Fruit fly (Drosophila melanogaster) whole organism, embryonic: ENCODE results near the gene CG5107.

Source experiments
- CG10366 ChIP-seq: fragments of 200-800 bp; sonication (Bioruptor generic); IDR thresholded peaks from 2 replicates; pipeline ENCODE4 v1.3.6; 2022; ENCODE audit warnings: missing biosample characterization, missing genetic modification characterization
- CG10959 ChIP-seq: fragments of 200-800 bp; sonication (Bioruptor generic); IDR thresholded peaks from 2 replicates; pipeline ENCODE4 v1.3.6; 2022; ENCODE audit warnings: missing biosample characterization, missing genetic modification characterization
- CG11085 ChIP-seq: fragments of 200-800 bp; sonication (Bioruptor generic); IDR thresholded peaks from 2 replicates; pipeline ENCODE4 v1.3.6; 2022; ENCODE audit warnings: missing biosample characterization, missing genetic modification characterization
- CG12942 ChIP-seq: fragments of 200-800 bp; sonication (Bioruptor generic); optimal IDR thresholded peaks from 3 replicates; lab custom pipeline; 2016; ENCODE audit warnings: missing biosample characterization, missing genetic modification characterization
- CG13123 ChIP-seq: fragments of 200-800 bp; sonication (Bioruptor generic); optimal IDR thresholded peaks from 2 replicates; lab custom pipeline; 2016; ENCODE audit warnings: missing biosample characterization, missing genetic modification characterization
- CG18476 ChIP-seq: fragments of 200-800 bp; sonication (Bioruptor generic); optimal IDR thresholded peaks from 2 replicates; lab custom pipeline; 2016; ENCODE audit warnings: missing biosample characterization, mild to moderate bottlenecking, missing genetic modification characterization
- CG18764 ChIP-seq: fragments of 200-800 bp; sonication (Bioruptor generic); optimal IDR thresholded peaks from 3 replicates; lab custom pipeline; 2016; ENCODE audit warnings: missing biosample characterization, missing genetic modification characterization
- CG2116 ChIP-seq: fragments of 200-800 bp; sonication (Bioruptor generic); optimal IDR thresholded peaks from 3 replicates; lab custom pipeline; 2018; ENCODE audit warnings: missing biosample characterization, mild to moderate bottlenecking, missing genetic modification characterization
- CG2889 ChIP-seq: fragments of 200-800 bp; sonication (Bioruptor generic); IDR thresholded peaks from 3 replicates; pipeline ENCODE4 v1.3.6; 2022; ENCODE audit warnings: missing biosample characterization, missing genetic modification characterization
- CG33213 ChIP-seq: fragments of 200-800 bp; sonication (Bioruptor generic); optimal IDR thresholded peaks from 3 replicates; lab custom pipeline; 2016; ENCODE audit warnings: missing biosample characterization, missing genetic modification characterization
- CG33557 ChIP-seq: fragments of 200-800 bp; sonication (Bioruptor generic); optimal IDR thresholded peaks from 2 replicates; lab custom pipeline; 2019; ENCODE audit warnings: missing biosample characterization, mild to moderate bottlenecking, missing genetic modification characterization, moderate library complexity
- CG3407 ChIP-seq: fragments of 200-800 bp; sonication (Bioruptor generic); optimal IDR thresholded peaks from 2 replicates; lab custom pipeline; 2018; ENCODE audit warnings: missing biosample characterization, mild to moderate bottlenecking, missing genetic modification characterization
- CG4617 ChIP-seq: fragments of 200-800 bp; sonication (Bioruptor generic); optimal IDR thresholded peaks from 3 replicates; lab custom pipeline; 2016; ENCODE audit warnings: missing biosample characterization, missing genetic modification characterization, borderline replicate concordance
- CG6854 ChIP-seq: fragments of 200-800 bp; sonication (Bioruptor generic); optimal IDR thresholded peaks from 3 replicates; lab custom pipeline; 2017; ENCODE audit warnings: missing biosample characterization, mild to moderate bottlenecking, missing genetic modification characterization
- CG7745 ChIP-seq: fragments of 200-800 bp; sonication (Bioruptor generic); optimal IDR thresholded peaks from 2 replicates; lab custom pipeline; 2018; ENCODE audit warnings: missing biosample characterization, mild to moderate bottlenecking, missing genetic modification characterization, moderate library complexity
- CG7963 ChIP-seq: fragments of 200-800 bp; sonication (Bioruptor generic); IDR thresholded peaks from 3 replicates; pipeline ENCODE4 v1.3.6; 2022; ENCODE audit warnings: missing biosample characterization, missing genetic modification characterization; ENCODE audit not compliant: partially characterized antibody
- CG8944 ChIP-seq: fragments of 200-800 bp; sonication (Bioruptor generic); optimal IDR thresholded peaks from 3 replicates; lab custom pipeline; 2016; ENCODE audit warnings: missing biosample characterization, missing genetic modification characterization
- CG9817 ChIP-seq: fragments of 200-800 bp; sonication (Bioruptor generic); optimal IDR thresholded peaks from 2 replicates; lab custom pipeline; 2018; ENCODE audit warnings: missing biosample characterization, mild to moderate bottlenecking, missing genetic modification characterization, moderate library complexity
- D19B ChIP-seq: fragments of 200-800 bp; sonication (Bioruptor generic); optimal IDR thresholded peaks from 2 replicates; lab custom pipeline; 2017; ENCODE audit warnings: missing biosample characterization, mild to moderate bottlenecking, missing genetic modification characterization
- Dbx ChIP-seq: fragments of 200-800 bp; sonication (Bioruptor generic); IDR thresholded peaks from 3 replicates; pipeline ENCODE4 v1.3.6; 2022; ENCODE audit warnings: missing biosample characterization, missing genetic modification characterization
- Drgx ChIP-seq: fragments of 200-800 bp; sonication (Bioruptor generic); IDR thresholded peaks from 2 replicates; pipeline ENCODE4 v1.3.6; 2022; ENCODE audit warnings: missing biosample characterization, missing genetic modification characterization
- HHEX ChIP-seq: fragments of 200-800 bp; sonication (Bioruptor generic); optimal IDR thresholded peaks from 3 replicates; lab custom pipeline; 2017; ENCODE audit warnings: missing biosample characterization, mild to moderate bottlenecking, missing genetic modification characterization, missing genetic modification reagents
- Hsf ChIP-seq: fragments of 200-800 bp; sonication (Bioruptor generic); optimal IDR thresholded peaks from 3 replicates; lab custom pipeline; 2016; ENCODE audit warnings: missing biosample characterization, missing genetic modification characterization
- MBD-R2 ChIP-seq: fragments of 200-800 bp; sonication (Bioruptor generic); IDR thresholded peaks from 2 replicates; pipeline ENCODE4 v1.3.6; 2022; ENCODE audit warnings: missing biosample characterization, missing genetic modification characterization
- NC2β ChIP-seq: fragments of 200-800 bp; sonication (Bioruptor generic); optimal IDR thresholded peaks from 2 replicates; lab custom pipeline; 2016; ENCODE audit warnings: missing biosample characterization, missing genetic modification characterization
- Pdp1 ChIP-seq, 2 experiments: fragments of 200-800 bp; sonication (Bioruptor generic); optimal IDR thresholded peaks; 3 replicates each; lab custom pipeline; 2016; ENCODE audit warnings: missing biosample characterization in 2 of 2, missing genetic modification characterization in 2 of 2, mild to moderate bottlenecking in 1 of 2, moderate library complexity in 1 of 2
- Ravus ChIP-seq: fragments of 200-800 bp; sonication (Bioruptor generic); IDR thresholded peaks from 2 replicates; pipeline ENCODE4 v1.3.6; 2022; ENCODE audit warnings: missing biosample characterization, missing genetic modification characterization
- Sin3A ChIP-seq: fragments of >200 bp; optimal IDR thresholded peaks from 2 replicates; lab custom pipeline; 2018
- Six4 ChIP-seq: fragments of 200-800 bp; sonication (Bioruptor generic); optimal IDR thresholded peaks from 2 replicates; lab custom pipeline; 2016; ENCODE audit warnings: missing biosample characterization, missing genetic modification characterization
- Sox100B ChIP-seq: fragments of 200-800 bp; sonication (Bioruptor generic); optimal IDR thresholded peaks from 3 replicates; lab custom pipeline; 2018; ENCODE audit warnings: missing biosample characterization, mild to moderate bottlenecking, missing genetic modification characterization
- Ssrp ChIP-seq: fragments of 200-800 bp; sonication (Bioruptor generic); optimal IDR thresholded peaks from 2 replicates; lab custom pipeline; 2018; ENCODE audit warnings: missing biosample characterization, mild to moderate bottlenecking, missing genetic modification characterization, moderate library complexity
- ab ChIP-seq: fragments of 200-800 bp; sonication (Bioruptor generic); optimal IDR thresholded peaks from 2 replicates; lab custom pipeline; 2016; ENCODE audit warnings: missing biosample characterization, missing genetic modification characterization
- ac ChIP-seq: fragments of 200-800 bp; sonication (Bioruptor generic); optimal IDR thresholded peaks from 3 replicates; lab custom pipeline; 2017; ENCODE audit warnings: missing biosample characterization, mild to moderate bottlenecking, missing genetic modification characterization
- bsh ChIP-seq, 2 experiments: fragments of 200-800 bp; sonication (Bioruptor generic); optimal IDR thresholded peaks; 2 replicates each; lab custom pipeline; 2017 to 2018; ENCODE audit warnings: mild to moderate bottlenecking in 2 of 2, missing biosample characterization in 2 of 2, missing genetic modification characterization in 2 of 2, moderate library complexity in 1 of 2
- cato ChIP-seq: fragments of 200-800 bp; sonication (Bioruptor generic); optimal IDR thresholded peaks from 2 replicates; lab custom pipeline; 2016; ENCODE audit warnings: missing biosample characterization, missing genetic modification characterization, borderline replicate concordance
- chm ChIP-seq: fragments of 200-800 bp; sonication (Bioruptor generic); IDR thresholded peaks from 2 replicates; pipeline ENCODE4 v1.3.6; 2022; ENCODE audit warnings: missing biosample characterization, missing genetic modification characterization
- dan ChIP-seq: fragments of 200-800 bp; sonication (Bioruptor generic); IDR thresholded peaks from 2 replicates; pipeline ENCODE4 v1.3.6; 2022; ENCODE audit warnings: missing biosample characterization, missing genetic modification characterization
- dmrt99B ChIP-seq: fragments of 200-800 bp; sonication (Bioruptor generic); optimal IDR thresholded peaks from 2 replicates; lab custom pipeline; 2018; ENCODE audit warnings: missing biosample characterization, mild to moderate bottlenecking, missing genetic modification characterization, moderate library complexity
- her ChIP-seq: fragments of 200-800 bp; sonication (Bioruptor generic); optimal IDR thresholded peaks from 2 replicates; lab custom pipeline; 2016; ENCODE audit warnings: missing biosample characterization, missing genetic modification characterization
- kay ChIP-seq: fragments of 200-800 bp; sonication (Bioruptor generic); optimal IDR thresholded peaks from 2 replicates; lab custom pipeline; 2016; ENCODE audit warnings: missing biosample characterization, missing genetic modification characterization
- lmd ChIP-seq: fragments of 200-800 bp; sonication (Bioruptor generic); IDR thresholded peaks from 2 replicates; pipeline ENCODE4 v1.3.6; 2022; ENCODE audit warnings: missing biosample characterization, missing genetic modification characterization
- p53 ChIP-seq: fragments of 200-800 bp; sonication (Bioruptor generic); optimal IDR thresholded peaks from 2 replicates; lab custom pipeline; 2016; ENCODE audit warnings: missing biosample characterization, missing genetic modification characterization
- pb ChIP-seq: fragments of 200-800 bp; sonication (Bioruptor generic); optimal IDR thresholded peaks from 3 replicates; lab custom pipeline; 2016; ENCODE audit warnings: missing biosample characterization, missing genetic modification characterization
- shn ChIP-seq: fragments of 200-800 bp; sonication (Bioruptor generic); optimal IDR thresholded peaks from 3 replicates; lab custom pipeline; 2016; ENCODE audit warnings: missing biosample characterization, missing genetic modification characterization
- slbo ChIP-seq: fragments of 200-800 bp; sonication (Bioruptor generic); IDR thresholded peaks from 2 replicates; pipeline ENCODE4 v1.3.6; 2022; ENCODE audit warnings: missing biosample characterization, missing genetic modification characterization
- trem ChIP-seq: fragments of 200-800 bp; optimal IDR thresholded peaks from 3 replicates; lab custom pipeline; 2019; ENCODE audit warnings: missing biosample characterization, mild to moderate bottlenecking, missing genetic modification characterization, moderate library complexity
- unc-4 ChIP-seq: fragments of 200-800 bp; sonication (Bioruptor generic); IDR thresholded peaks from 2 replicates; pipeline ENCODE4 v1.3.6; 2022; ENCODE audit warnings: missing biosample characterization, missing genetic modification characterization; ENCODE audit not compliant: partially characterized antibody
- unpg ChIP-seq: fragments of 200-800 bp; sonication (Bioruptor generic); optimal IDR thresholded peaks from 3 replicates; lab custom pipeline; 2018; ENCODE audit warnings: missing biosample characterization, mild to moderate bottlenecking, missing genetic modification characterization, moderate library complexity
- vvl ChIP-seq: fragments of 200-800 bp; sonication (Bioruptor generic); IDR thresholded peaks from 2 replicates; pipeline ENCODE4 v1.3.6; 2022; ENCODE audit warnings: missing biosample characterization, missing genetic modification characterization

Gene CG5107

DNA sequence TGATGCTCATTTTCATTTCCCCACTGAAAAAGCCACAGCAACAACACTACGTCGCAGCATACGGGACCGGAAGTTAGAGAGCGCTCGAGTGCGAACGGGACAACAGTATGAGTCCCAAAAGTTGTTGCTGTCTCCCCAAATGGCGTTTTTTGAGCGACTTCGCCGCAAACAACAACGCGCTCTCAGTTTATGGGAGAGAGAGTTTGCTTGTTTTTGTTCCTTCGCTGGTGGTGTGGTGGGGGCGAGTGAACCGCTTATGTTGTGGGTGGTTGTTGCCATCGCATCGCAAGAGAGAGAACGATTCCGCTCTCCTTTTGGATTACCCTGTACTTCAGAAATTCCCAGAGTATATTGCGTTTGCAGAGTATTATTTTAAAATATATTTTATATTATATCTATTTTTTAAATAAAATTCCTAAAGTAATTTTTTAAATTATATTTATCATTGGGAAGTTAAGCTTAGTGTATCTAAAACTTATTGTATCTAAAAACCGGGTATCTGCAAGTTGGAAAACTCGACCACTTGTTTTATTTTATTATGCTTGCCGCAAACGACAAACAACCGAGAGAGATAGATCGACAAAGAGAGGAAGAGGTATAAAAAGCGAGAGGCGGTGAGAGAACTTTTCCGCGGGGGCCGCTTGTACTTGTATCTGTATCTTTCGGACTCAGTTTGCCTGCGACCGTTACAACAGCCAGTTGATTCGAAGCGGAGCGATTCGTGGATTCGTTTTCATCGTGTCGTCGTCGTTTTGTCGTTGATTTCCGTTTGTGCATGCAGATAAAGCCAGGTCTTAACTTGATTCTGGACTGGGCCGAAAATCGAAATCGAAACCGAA, 10.7 kb downstream of the CG5107 start, which contains the start of gene msi (continued):
- TF ChIP-seq CG11085, result peak; percentile 98
- TF ChIP-seq CG12942 (GFP tag; lab: Kevin White, UChicago), result peak; percentile 97
- TF ChIP-seq CG33557 (GFP tag; lab: Kevin White, UChicago), result peak; percentile 97
- peak; percentile 94 to 100 for TF ChIP-seq bsh (GFP tag; optimal IDR thresholded peaks at IDR 0.05; lab: Kevin White, UChicago)
- TF ChIP-seq CG7745 (tag; lab: Kevin White, UChicago), result peak; percentile 87
- TF ChIP-seq HHEX (GFP tag; lab: Kevin White, UChicago), result peak; percentile 98
- peak; percentile 99 for TF ChIP-seq slbo (GFP tag; lab: Robert Waterston, UW)
- peak; percentile 99 for TF ChIP-seq Drgx (GFP tag; lab: Robert Waterston, UW)
- peak; percentile 77 for TF ChIP-seq dan (GFP tag; lab: Robert Waterston, UW)
- TF ChIP-seq Sin3A (lab: Kevin White, UChicago), result no peak
- peak; percentile 38 for TF ChIP-seq shn (GFP tag; lab: Kevin White, UChicago)
- peak; percentile 69 to 80 for TF ChIP-seq Pdp1 (GFP tag; optimal IDR thresholded peaks at IDR 0.05; lab: Kevin White, UChicago)
- TF ChIP-seq CG9817, result peak; percentile 97
- peak; percentile 80 for TF ChIP-seq CG2116 (GFP tag; lab: Kevin White, UChicago)
- TF ChIP-seq unpg (GFP tag; lab: Kevin White, UChicago), result peak; percentile 99
- TF ChIP-seq CG2889, result peak; percentile 98
- peak; percentile 74 for TF ChIP-seq CG8944 (GFP tag; lab: Kevin White, UChicago)
- TF ChIP-seq CG10366 (GFP tag; lab: Robert Waterston, UW), result peak; percentile 98
- TF ChIP-seq MBD-R2 (GFP tag; lab: Robert Waterston, UW), result peak; percentile 98
- TF ChIP-seq D19B, result peak; percentile 100
- peak; percentile 56 for TF ChIP-seq ac (GFP tag; lab: Kevin White, UChicago)
- peak; percentile 97 for TF ChIP-seq trem
- no peak for TF ChIP-seq CG7963 (GFP tag; lab: Robert Waterston, UW)
- TF ChIP-seq pb (GFP tag; lab: Kevin White, UChicago), result peak; percentile 81
- TF ChIP-seq Ravus, result peak; percentile 97
- TF ChIP-seq vvl (GFP tag; lab: Robert Waterston, UW), result peak; percentile 100
- peak; percentile 98 for TF ChIP-seq CG3407 (GFP tag; lab: Kevin White, UChicago)
- TF ChIP-seq Sox100B (GFP tag; lab: Kevin White, UChicago), result peak; percentile 100
- TF ChIP-seq Ssrp (tag; lab: Kevin White, UChicago), result peak; percentile 100
- peak; percentile 16 for TF ChIP-seq CG33213 (GFP tag; lab: Kevin White, UChicago)
- TF ChIP-seq ab (GFP tag; lab: Kevin White, UChicago), result peak; percentile 18
- peak; percentile 98 for TF ChIP-seq CG6854 (GFP tag; lab: Kevin White, UChicago)
- TF ChIP-seq CG10959, result peak; percentile 95
- peak; percentile 88 for TF ChIP-seq CG4617
- peak; percentile 93 for TF ChIP-seq cato (GFP tag; lab: Kevin White, UChicago)
- peak; percentile 29 for TF ChIP-seq unc-4
- TF ChIP-seq CG18476, result peak; percentile 94
- peak; percentile 37 for TF ChIP-seq p53 (GFP tag; lab: Kevin White, UChicago)
- TF ChIP-seq chm (GFP tag; lab: Robert Waterston, UW), result peak; percentile 95
- peak; percentile 99 for TF ChIP-seq Dbx (GFP tag; lab: Robert Waterston, UW)
- peak; percentile 99 for TF ChIP-seq lmd (GFP tag; lab: Robert Waterston, UW)
- TF ChIP-seq NC2β (GFP tag; lab: Kevin White, UChicago), result peak; percentile 29
- TF ChIP-seq dmrt99B, result peak; percentile 100
- peak; percentile 93 for TF ChIP-seq CG18764 (GFP tag; lab: Kevin White, UChicago)
- TF ChIP-seq her (GFP tag; lab: Kevin White, UChicago), result peak; percentile 39
- TF ChIP-seq kay, result peak; percentile 95
- peak; percentile 97 for TF ChIP-seq Six4 (GFP tag; lab: Kevin White, UChicago)
- TF ChIP-seq Hsf (GFP tag; lab: Kevin White, UChicago), result peak; percentile 84
- peak; percentile 93 for TF ChIP-seq CG13123
